Worm (Caenorhabditis elegans): ENCODE measurements around the gene T10C6.10.

- TF ChIP-seq ceh-9 (tag; optimal IDR thresholded peaks at IDR 0.05): no peak
- TF ChIP-seq fax-1 (tag; optimal IDR thresholded peaks at IDR 0.05): no peak
- no peak for TF ChIP-seq hlh-30 (tag; optimal IDR thresholded peaks at IDR 0.05; ENCODE audit: insufficient read depth)
- no peak for TF ChIP-seq unc-55 (GFP tag; optimal IDR thresholded peaks at IDR 0.05)
Measured at ce11 chrV:16007505-16007904, 28.7 kb upstream of the T10C6.10 start, which contains the start of gene str-231.
